Fruit fly (Drosophila melanogaster) whole organism, prepupa: ENCODE data around the gene Oscillin.

Experiments used
- Sox15 ChIP-seq: fragments of 200-800 bp; sonication (Bioruptor generic); optimal IDR thresholded peaks from 3 replicates; lab custom pipeline; 2016; ENCODE audit warnings: missing biosample characterization, missing genetic modification characterization
- dsx ChIP-seq: fragments of 200-800 bp; optimal IDR thresholded peaks from 3 replicates; lab custom pipeline; 2019; ENCODE audit warnings: missing biosample characterization, mild to moderate bottlenecking, missing genetic modification characterization, moderate library complexity; ENCODE audit not compliant: poor library complexity, severe bottlenecking

DNA sequence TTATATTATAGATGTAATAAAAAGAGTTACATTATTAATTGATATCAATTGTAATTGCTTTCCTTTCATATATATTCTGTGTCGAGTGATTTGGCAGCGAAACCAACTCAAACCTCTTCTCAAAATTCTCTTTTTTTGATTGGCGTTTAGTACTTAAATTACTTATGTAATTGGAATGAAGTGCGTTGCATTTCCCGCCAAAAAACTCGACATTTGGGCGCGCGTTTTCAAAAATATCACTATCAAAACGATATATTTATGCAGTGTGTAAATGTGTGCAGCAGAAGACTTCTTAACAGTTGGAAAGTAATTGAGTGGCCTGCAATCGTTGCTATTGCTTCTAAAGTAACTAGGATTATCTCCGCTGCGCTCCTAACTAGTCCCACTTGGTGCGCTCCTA, 9.8 kb upstream of the Oscillin start:
- TF ChIP-seq dsx: no peak
- TF ChIP-seq Sox15: no peak
